Worm (Caenorhabditis elegans): Measurements from ENCODE around the gene Y39A3B.1.

Y39A3B.1 gene

ce11 chrIII:1970433-1970832 lies 35.4 kb upstream of the Y39A3B.1 start, which contains the start of gene R155.5:
Gene R155.5 (minus strand): TSS chrIII:1970533.
- TF ChIP-seq C38D4.7 (GFP tag; optimal IDR thresholded peaks at IDR 0.05) (no peak), hlh-13 (GFP tag; optimal IDR thresholded peaks at IDR 0.05) (no peak), ceh-18 (tag; optimal IDR thresholded peaks at IDR 0.05) (no peak), madf-2 (tag; optimal IDR thresholded peaks at IDR 0.05) (no peak)

- no peak for TF ChIP-seq lin-11 (tag; optimal IDR thresholded peaks at IDR 0.05)
- no peak for TF ChIP-seq hlh-30 (tag; optimal IDR thresholded peaks at IDR 0.05; ENCODE audit: insufficient read depth)
- no peak for TF ChIP-seq ama-1 (optimal IDR thresholded peaks at IDR 0.05)
- no peak for TF ChIP-seq che-1 (tag; optimal IDR thresholded peaks at IDR 0.05)
- TF ChIP-seq ceh-18 (tag; optimal IDR thresholded peaks at IDR 0.05), result no peak
- no peak for TF ChIP-seq ceh-34 (tag; optimal IDR thresholded peaks at IDR 0.05)
- TF ChIP-seq ttx-3 (tag; optimal IDR thresholded peaks at IDR 0.05), result no peak
- no peak for TF ChIP-seq sox-4 (tag; optimal IDR thresholded peaks at IDR 0.05)
- TF ChIP-seq npax-4 (tag; optimal IDR thresholded peaks at IDR 0.05), result no peak
- TF ChIP-seq K02D7.2 (tag; optimal IDR thresholded peaks at IDR 0.05), result no peak
- TF ChIP-seq unc-55 (GFP tag; optimal IDR thresholded peaks at IDR 0.05), result no peak
- TF ChIP-seq hlh-8 (tag; optimal IDR thresholded peaks at IDR 0.05), result no peak
- no peak for TF ChIP-seq mec-3 (tag; optimal IDR thresholded peaks at IDR 0.05; ENCODE audit: borderline replicate concordance)
Observed at ce11 chrIII:1975992-1976391, 29.8 kb upstream of the Y39A3B.1 start.

ce11 chrIII:1976642-1977041 lies 29.2 kb upstream of the Y39A3B.1 start, which contains the start of gene R155.3:
Gene R155.3 (minus strand): TSS chrIII:1976742.
- no peak for TF ChIP-seq hlh-13 (GFP tag; optimal IDR thresholded peaks at IDR 0.05)
- no peak for TF ChIP-seq ref-2 (tag; optimal IDR thresholded peaks at IDR 0.05)
- TF ChIP-seq ceh-24 (tag; optimal IDR thresholded peaks at IDR 0.05), result no peak
- TF ChIP-seq unc-42 (tag; optimal IDR thresholded peaks at IDR 0.05), result no peak
- no peak for TF ChIP-seq ceh-30 (tag; optimal IDR thresholded peaks at IDR 0.05)
- TF ChIP-seq ztf-16 (tag; optimal IDR thresholded peaks at IDR 0.05), result no peak
- no peak for TF ChIP-seq pqm-1 (tag; optimal IDR thresholded peaks at IDR 0.05)
- no peak for TF ChIP-seq fkh-10 (GFP tag; optimal IDR thresholded peaks at IDR 0.05)
- TF ChIP-seq hlh-8 (tag; optimal IDR thresholded peaks at IDR 0.05), result no peak
- TF ChIP-seq ceh-22 (tag; optimal IDR thresholded peaks at IDR 0.05), result no peak
- no peak for TF ChIP-seq ceh-6 (GFP tag; optimal IDR thresholded peaks at IDR 0.05)

- no peak for TF ChIP-seq ahr-1 (tag; optimal IDR thresholded peaks at IDR 0.05)
Observed at ce11 chrIII:1977424-1977823, 28.4 kb upstream of the Y39A3B.1 start.

ce11 chrIII:1981467-1981866 lies 24.4 kb upstream of the Y39A3B.1 start:
- TF ChIP-seq rnt-1 (tag; optimal IDR thresholded peaks at IDR 0.05) (no peak), lin-11 (tag; optimal IDR thresholded peaks at IDR 0.05) (no peak), fax-1 (tag; optimal IDR thresholded peaks at IDR 0.05) (no peak), ceh-9 (tag; optimal IDR thresholded peaks at IDR 0.05) (no peak), sox-4 (tag; optimal IDR thresholded peaks at IDR 0.05) (no peak), C38D4.7 (GFP tag; optimal IDR thresholded peaks at IDR 0.05) (no peak), hlh-8 (tag; optimal IDR thresholded peaks at IDR 0.05) (no peak), elt-4 (tag; optimal IDR thresholded peaks at IDR 0.05) (no peak), Y22D7AL.16 (tag; optimal IDR thresholded peaks at IDR 0.05) (no peak), ceh-34 (tag; optimal IDR thresholded peaks at IDR 0.05) (no peak), ama-1 (optimal IDR thresholded peaks at IDR 0.05) (no peak), ttx-3 (tag; optimal IDR thresholded peaks at IDR 0.05) (no peak), ceh-14 (tag; optimal IDR thresholded peaks at IDR 0.05) (no peak), unc-86 (tag; optimal IDR thresholded peaks at IDR 0.05) (no peak), ztf-16 (tag; optimal IDR thresholded peaks at IDR 0.05) (no peak), ceh-6 (GFP tag; optimal IDR thresholded peaks at IDR 0.05) (no peak)
